Fruit fly (Drosophila melanogaster): Measurements from ENCODE around the gene Fip1.

Fip1 gene

DNA sequence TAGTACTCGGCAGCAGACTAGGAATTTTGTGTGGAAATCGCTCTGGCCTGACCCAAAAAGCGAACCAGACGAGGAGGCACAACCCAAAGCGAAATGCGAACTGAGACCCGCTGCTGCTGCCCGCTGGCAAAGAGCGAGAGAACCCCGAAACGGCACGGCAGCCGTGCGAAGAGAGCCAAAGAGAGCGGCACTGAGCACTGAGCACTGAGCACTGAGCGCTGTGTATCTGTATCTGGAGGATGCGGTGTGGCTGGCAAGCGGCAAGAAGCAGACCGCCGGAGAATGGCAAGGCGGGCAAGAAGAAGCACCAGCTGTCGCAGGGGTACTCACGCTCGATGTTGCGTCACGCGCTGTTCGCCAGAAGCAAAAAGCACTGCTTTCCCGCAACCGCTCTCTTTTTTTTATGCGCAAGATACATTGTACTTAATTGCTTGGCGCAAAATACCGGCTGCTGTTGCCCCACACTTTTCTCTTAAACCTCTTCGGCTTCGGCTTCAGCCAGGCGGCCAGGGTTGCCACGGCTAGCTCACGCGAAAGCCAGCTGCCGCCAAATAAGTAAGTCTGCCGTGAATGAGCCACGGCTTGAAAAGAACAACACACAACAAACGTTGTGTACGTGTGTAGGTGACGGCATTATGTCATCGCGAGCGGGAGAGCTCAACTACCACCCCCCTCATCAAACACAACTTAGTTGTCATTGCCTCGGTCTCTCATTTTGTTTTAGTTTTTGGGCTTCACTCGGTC is 31.4 kb upstream of the Fip1 start (continued):
- TF ChIP-seq CG32532 (GFP tag; IDR thresholded peaks at IDR 0.05) (peak; percentile 70; the same call in 1 of the 2 replicates), bbx (GFP tag; IDR thresholded peaks at IDR 0.05; ENCODE audit: partially characterized antibody) (peak; percentile 59), kah (GFP tag; optimal IDR thresholded peaks at IDR 0.05) (peak; percentile 36), Dbx (GFP tag; IDR thresholded peaks at IDR 0.05) (peak; percentile 59; the same call in 2 of the 3 replicates), her (GFP tag; optimal IDR thresholded peaks at IDR 0.05) (peak; percentile 10), kay (GFP tag; optimal IDR thresholded peaks at IDR 0.05) (peak; percentile 37), lola (GFP tag; optimal IDR thresholded peaks at IDR 0.05) (no peak), CG11723 (GFP tag; optimal IDR thresholded peaks at IDR 0.05) (peak; percentile 30), CG10366 (GFP tag; IDR thresholded peaks at IDR 0.05) (no peak), z (GFP tag; IDR thresholded peaks at IDR 0.05) (0 out of 3 replicates have a peak, but pooled peaks have one; percentile 5), CG8765 (GFP tag; IDR thresholded peaks at IDR 0.05) (peak; percentile 36; the same call in 1 of the 2 replicates), CG8924 (tag; optimal IDR thresholded peaks at IDR 0.05) (peak; percentile 18), dm (GFP tag; optimal IDR thresholded peaks at IDR 0.05) (peak; percentile 72), CG18599 (GFP tag; optimal IDR thresholded peaks at IDR 0.05) (peak; percentile 57), crc (GFP tag; optimal IDR thresholded peaks at IDR 0.05) (no peak), Hr39 (optimal IDR thresholded peaks at IDR 0.05) (no peak), CG5180 (GFP tag; optimal IDR thresholded peaks at IDR 0.05) (peak; percentile 96), HHEX (GFP tag; optimal IDR thresholded peaks at IDR 0.05) (no peak), zfh2 (GFP tag; optimal IDR thresholded peaks at IDR 0.05) (no peak), vvl (GFP tag; IDR thresholded peaks at IDR 0.05) (peak; percentile 51), Gug (GFP tag; IDR thresholded peaks at IDR 0.05) (no peak), CG5953 (GFP tag; IDR thresholded peaks at IDR 0.05) (0 out of 2 replicates have a peak, but pooled peaks have one; percentile 26), lov (optimal IDR thresholded peaks at IDR 0.05) (no peak), lov (GFP tag; IDR thresholded peaks at IDR 0.05) (no peak), lilli (GFP tag; optimal IDR thresholded peaks at IDR 0.05) (peak; percentile 9), vfl (GFP tag; optimal IDR thresholded peaks at IDR 0.05) (no peak), hb (GFP tag; IDR thresholded peaks at IDR 0.05; ENCODE audit: partially characterized antibody) (0 out of 3 replicates have a peak, but pooled peaks have one; percentile 11), unpg (GFP tag; optimal IDR thresholded peaks at IDR 0.05) (no peak), CG2116 (GFP tag; optimal IDR thresholded peaks at IDR 0.05) (peak; percentile 33), ac (GFP tag; optimal IDR thresholded peaks at IDR 0.05) (peak; percentile 78), disco-r (GFP tag; optimal IDR thresholded peaks at IDR 0.05) (peak; percentile 1), ewg (GFP tag; optimal IDR thresholded peaks at IDR 0.05) (peak; percentile 77), NC2β (GFP tag; optimal IDR thresholded peaks at IDR 0.05) (peak; percentile 25), CG15514 (GFP tag; optimal IDR thresholded peaks at IDR 0.05) (peak; percentile 34), Side (GFP tag; optimal IDR thresholded peaks at IDR 0.05) (peak; percentile 14), crol (GFP tag; IDR thresholded peaks at IDR 0.05) (peak; percentile 78), lbe (GFP tag; optimal IDR thresholded peaks at IDR 0.05) (peak; percentile 47), Ets97D (GFP tag; optimal IDR thresholded peaks at IDR 0.05) (peak; percentile 49), CG14014 (GFP tag; IDR thresholded peaks at IDR 0.05) (no peak; the same call in 1 of the 2 replicates), ci (GFP tag; IDR thresholded peaks at IDR 0.05) (peak; percentile 79; the same call in 2 of the 3 replicates), stwl (tag; optimal IDR thresholded peaks at IDR 0.05) (peak; percentile 63), Adf1 (GFP tag; IDR thresholded peaks at IDR 0.05) (peak; percentile 76), nau (GFP tag; optimal IDR thresholded peaks at IDR 0.05) (peak; percentile 57), stc (GFP tag; IDR thresholded peaks at IDR 0.05) (peak; percentile 41; the same call in 1 of the 2 replicates), CG11093 (GFP tag; IDR thresholded peaks at IDR 0.05) (no peak), amos (GFP tag; IDR thresholded peaks at IDR 0.05; ENCODE audit: partially characterized antibody) (0 out of 2 replicates have a peak, but pooled peaks have one; percentile 35), Scr (GFP tag; IDR thresholded peaks at IDR 0.05; ENCODE audit: partially characterized antibody) (0 out of 2 replicates have a peak, but pooled peaks have one; percentile 47), otp (GFP tag; IDR thresholded peaks at IDR 0.05) (peak; percentile 30; the same call in 1 of the 3 replicates), cg (GFP tag; optimal IDR thresholded peaks at IDR 0.05) (peak; percentile 78)
